Fruit fly (Drosophila melanogaster) whole organism, pupa: ENCODE results near the gene Jarid2.
A peak's percentile ranks its signal among the peaks of the same experiment; 100 is the strongest.

Experiments
- CG15710 ChIP-seq: fragments of 200-800 bp; sonication (Bioruptor generic); optimal IDR thresholded peaks from 2 replicates; lab custom pipeline; 2018; ENCODE audit warnings: missing biosample characterization, mild to moderate bottlenecking, missing genetic modification characterization, moderate library complexity
- CG34367 ChIP-seq: fragments of 200-800 bp; sonication (Bioruptor generic); optimal IDR thresholded peaks from 2 replicates; lab custom pipeline; 2018; ENCODE audit warnings: missing biosample characterization, mild to moderate bottlenecking, missing genetic modification characterization
- CG4496 ChIP-seq: fragments of 200-800 bp; sonication (Bioruptor generic); IDR thresholded peaks from 3 replicates; pipeline ENCODE4 v1.3.6; 2022; ENCODE audit warnings: missing biosample characterization, missing genetic modification characterization
- CG8301 ChIP-seq: fragments of 200-800 bp; sonication (Bioruptor generic); optimal IDR thresholded peaks from 2 replicates; lab custom pipeline; 2018; ENCODE audit warnings: missing biosample characterization, mild to moderate bottlenecking, missing genetic modification characterization
- D1 ChIP-seq: fragments of 200-800 bp; sonication (Bioruptor generic); optimal IDR thresholded peaks from 2 replicates; lab custom pipeline; 2018; ENCODE audit warnings: missing biosample characterization, mild to moderate bottlenecking, missing genetic modification characterization, moderate library complexity
- EcR ChIP-seq: fragments of 200-800 bp; sonication (Bioruptor generic); optimal IDR thresholded peaks from 3 replicates; lab custom pipeline; 2019; ENCODE audit warnings: missing biosample characterization, missing genetic modification characterization, mild to moderate bottlenecking, moderate library complexity, missing genetic modification reagents
- Ets98B ChIP-seq: fragments of 200-800 bp; sonication (Bioruptor generic); IDR thresholded peaks from 2 replicates; pipeline ENCODE4 v1.3.6; 2022; ENCODE audit warnings: missing biosample characterization, missing genetic modification characterization
- gl ChIP-seq: fragments of 200-800 bp; sonication (Bioruptor generic); optimal IDR thresholded peaks from 2 replicates; lab custom pipeline; 2018; ENCODE audit warnings: missing biosample characterization, mild to moderate bottlenecking, missing genetic modification characterization

DNA sequence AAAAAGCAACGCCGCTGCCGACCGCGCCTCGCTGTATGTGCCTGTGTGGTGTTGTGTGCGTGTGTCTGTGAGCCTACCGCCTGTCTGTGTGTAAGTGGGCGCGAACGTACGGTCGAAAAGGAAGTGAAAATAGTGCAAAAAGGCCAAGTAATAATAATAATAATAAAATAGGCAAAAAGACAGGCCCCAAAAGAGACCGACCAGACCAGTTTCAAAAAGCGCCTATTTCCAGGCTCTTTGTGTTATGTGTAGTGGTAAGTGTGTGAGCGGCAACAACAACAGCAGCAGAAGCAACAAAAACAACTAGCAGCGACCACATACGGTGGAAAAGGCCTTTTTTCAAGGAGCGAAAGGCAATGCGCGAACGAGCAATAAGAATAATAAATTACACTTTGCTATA, 14.0 kb upstream of the Jarid2 start:
- TF ChIP-seq gl = peak; percentile 82
- TF ChIP-seq CG15710 (tag; lab: Kevin White, UChicago) = peak; percentile 42
- TF ChIP-seq CG4496 = 0 out of 3 replicates have a peak, but pooled peaks have one; percentile 10
- no peak for TF ChIP-seq Ets98B (GFP tag; lab: Robert Waterston, UW)
- TF ChIP-seq EcR = peak; percentile 21
- TF ChIP-seq CG34367 = peak; percentile 54
- no peak for TF ChIP-seq D1 (tag; lab: Kevin White, UChicago)
- TF ChIP-seq CG8301 = no peak
